Worm (Caenorhabditis elegans): Measurements from ENCODE around the gene F49H12.2.

DNA sequence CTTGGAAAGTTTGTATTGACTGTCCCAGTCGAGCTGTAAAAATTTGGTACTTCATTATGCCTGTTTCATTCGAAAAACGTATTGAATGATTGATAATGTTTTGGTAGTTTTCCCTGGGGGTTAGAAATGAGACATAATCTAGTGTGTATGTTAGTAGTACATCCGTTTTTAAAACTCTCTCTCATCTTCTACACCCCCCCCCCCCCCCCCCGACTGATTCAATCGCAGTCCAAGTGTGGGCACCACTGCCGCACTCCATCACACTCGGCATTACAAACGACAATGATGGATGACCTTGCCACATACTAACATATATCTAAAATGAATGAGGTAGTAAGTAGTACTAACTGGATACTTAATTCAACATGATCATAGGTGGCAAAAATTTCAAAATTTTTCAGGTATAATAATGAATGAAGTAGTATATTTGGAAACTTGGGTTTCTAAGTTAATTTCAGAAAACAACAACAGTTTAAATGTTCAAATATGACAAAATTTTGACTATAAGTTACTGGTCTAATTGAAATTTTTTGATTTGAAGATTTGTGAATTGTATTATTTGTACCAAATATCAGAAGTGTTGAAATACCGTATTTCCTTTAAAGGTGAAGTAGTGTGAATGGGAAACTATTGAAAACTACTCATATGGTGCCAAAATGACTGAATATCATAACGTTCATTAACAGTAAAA is 43.5 kb upstream of the F49H12.2 start:
- TF ChIP-seq ama-1 (optimal IDR thresholded peaks at IDR 0.05) (no peak), flt-1 (GFP tag; IDR thresholded peaks at IDR 0.05) (no peak), hnd-1 (tag; optimal IDR thresholded peaks at IDR 0.05) (no peak), tra-4 (tag; optimal IDR thresholded peaks at IDR 0.05) (no peak), ceh-13 (GFP tag; optimal IDR thresholded peaks at IDR 0.05) (no peak), F13C5.2 (tag; optimal IDR thresholded peaks at IDR 0.05) (no peak), ets-7 (tag; optimal IDR thresholded peaks at IDR 0.05) (no peak), aly-1 (tag; optimal IDR thresholded peaks at IDR 0.05) (no peak)
